1 fruit fly cellular context compared by ENCODE assay signal in genomic region chr2L:8414887-8415883, dm6.
TF ChIP-seq lines count a peak whose summit lies in the region.

Gene CG13398 (minus strand): TSS chr2L:8415256.
Gene Akap200 (plus strand): TSS chr2L:8415690.

TF ChIP-seq in whole organism, embryonic, 481 proteins besides CTCF, POLR2A, EP300 and RAD21 (continued from another document and continues in another):
- TF ChIP-seq Bgb (GFP tag; IDR thresholded peaks at IDR 0.05; lab: Robert Waterston, UW; ENCODE audit: partially characterized antibody) (0 out of 2 replicates have a peak, but pooled peaks have one; percentile 19), chinmo (GFP tag; IDR thresholded peaks at IDR 0.05; lab: Robert Waterston, UW; ENCODE audit: partially characterized antibody) (no peak), ash1 (GFP tag; optimal IDR thresholded peaks at IDR 0.05; lab: Kevin White, UChicago) (no peak), CG4424 (GFP tag; optimal IDR thresholded peaks at IDR 0.05; lab: Kevin White, UChicago) (peak; percentile 46), HmgZ (tag; optimal IDR thresholded peaks at IDR 0.05; lab: Kevin White, UChicago) (no peak), pan (optimal IDR thresholded peaks at IDR 0.05; lab: Kevin White, UChicago) (no peak), pan (GFP tag; optimal IDR thresholded peaks at IDR 0.05 in 1 of 2, IDR thresholded peaks at IDR 0.05 in 1 of 2) (peak in 1 of 2 experiments; percentile 16), pros (GFP tag; optimal IDR thresholded peaks at IDR 0.05; lab: Kevin White, UChicago) (peak; percentile 24), ATbp (GFP tag; optimal IDR thresholded peaks at IDR 0.05; lab: Kevin White, UChicago) (no peak), CG32767 (GFP tag; IDR thresholded peaks at IDR 0.05; lab: Robert Waterston, UW) (no peak; the same call in 1 of the 2 replicates), crol (GFP tag; IDR thresholded peaks at IDR 0.05; lab: Robert Waterston, UW) (peak; percentile 90), sob (GFP tag; IDR thresholded peaks at IDR 0.05; lab: Robert Waterston, UW) (no peak), mirr (GFP tag; optimal IDR thresholded peaks at IDR 0.05; lab: Kevin White, UChicago) (no peak), twi (tag; optimal IDR thresholded peaks at IDR 0.05; lab: Kevin White, UChicago) (no peak), Kr (GFP tag; optimal IDR thresholded peaks at IDR 0.05; lab: Kevin White, UChicago) (peak; percentile 12), CG18476 (GFP tag; optimal IDR thresholded peaks at IDR 0.05; lab: Kevin White, UChicago) (peak; percentile 44), Mad (GFP tag; optimal IDR thresholded peaks at IDR 0.05; lab: Kevin White, UChicago) (no peak), Jarid2 (GFP tag; optimal IDR thresholded peaks at IDR 0.05; lab: Kevin White, UChicago) (no peak), CG4360 (GFP tag; IDR thresholded peaks at IDR 0.05; lab: Robert Waterston, UW) (no peak), Meics (GFP tag; optimal IDR thresholded peaks at IDR 0.05; lab: Kevin White, UChicago) (peak; percentile 3), CG1603 (tag; optimal IDR thresholded peaks at IDR 0.05; lab: Kevin White, UChicago) (peak; percentile 34), CG4730 (GFP tag; IDR thresholded peaks at IDR 0.05; lab: Robert Waterston, UW) (no peak), CG16779 (GFP tag; IDR thresholded peaks at IDR 0.05; lab: Robert Waterston, UW) (no peak), CG7928 (GFP tag; optimal IDR thresholded peaks at IDR 0.05; lab: Kevin White, UChicago) (peak; percentile 55), Taf1 (GFP tag; IDR thresholded peaks at IDR 0.05; lab: Robert Waterston, UW) (no peak), Nf-YC (tag; optimal IDR thresholded peaks at IDR 0.05; lab: Kevin White, UChicago) (no peak), tap (tag; optimal IDR thresholded peaks at IDR 0.05; lab: Kevin White, UChicago) (no peak), CG34224 (GFP tag; IDR thresholded peaks at IDR 0.05; lab: Robert Waterston, UW; ENCODE audit: partially characterized antibody) (no peak), Sin3A (optimal IDR thresholded peaks at IDR 0.05; lab: Kevin White, UChicago) (peak; percentile 46), Blimp-1 (GFP tag; optimal IDR thresholded peaks at IDR 0.05; lab: Kevin White, UChicago) (peak; percentile 1), E2f1 (GFP tag; IDR thresholded peaks at IDR 0.05; lab: Robert Waterston, UW) (no peak), ci (GFP tag; IDR thresholded peaks at IDR 0.05; lab: Robert Waterston, UW) (peak; percentile 49; the same call in 1 of the 3 replicates), CG3847 (GFP tag; IDR thresholded peaks at IDR 0.05; lab: Robert Waterston, UW) (peak; percentile 66), her (GFP tag; optimal IDR thresholded peaks at IDR 0.05; lab: Kevin White, UChicago) (peak; percentile 99), Lim3 (GFP tag; IDR thresholded peaks at IDR 0.05; lab: Robert Waterston, UW) (no peak), Hmx (GFP tag; optimal IDR thresholded peaks at IDR 0.05; lab: Kevin White, UChicago) (no peak), fu2 (GFP tag; optimal IDR thresholded peaks at IDR 0.05; lab: Kevin White, UChicago) (no peak), grn (GFP tag; optimal IDR thresholded peaks at IDR 0.05; lab: Kevin White, UChicago) (peak; percentile 24), CG30431 (GFP tag; optimal IDR thresholded peaks at IDR 0.05; lab: Kevin White, UChicago) (no peak), zen2 (GFP tag; IDR thresholded peaks at IDR 0.05; lab: Robert Waterston, UW; ENCODE audit: partially characterized antibody) (no peak), CG4617 (GFP tag; optimal IDR thresholded peaks at IDR 0.05; lab: Kevin White, UChicago; ENCODE audit: borderline replicate concordance) (peak; percentile 72), MESR4 (GFP tag; optimal IDR thresholded peaks at IDR 0.05; lab: Kevin White, UChicago) (peak; percentile 92), CG15073 (GFP tag; optimal IDR thresholded peaks at IDR 0.05; lab: Kevin White, UChicago) (no peak), Mrtf (GFP tag; IDR thresholded peaks at IDR 0.05; lab: Robert Waterston, UW) (no peak), Xbp1 (GFP tag; optimal IDR thresholded peaks at IDR 0.05; lab: Kevin White, UChicago) (peak; percentile 39), dmrt99B (tag; optimal IDR thresholded peaks at IDR 0.05; lab: Kevin White, UChicago) (no peak), kni (GFP tag; optimal IDR thresholded peaks at IDR 0.05; lab: Kevin White, UChicago) (no peak), chm (GFP tag; IDR thresholded peaks at IDR 0.05; lab: Robert Waterston, UW) (no peak), CG12219 (GFP tag; optimal IDR thresholded peaks at IDR 0.05; lab: Kevin White, UChicago) (no peak), CG13123 (GFP tag; optimal IDR thresholded peaks at IDR 0.05; lab: Kevin White, UChicago) (no peak), Gsc (GFP tag; IDR thresholded peaks at IDR 0.05; lab: Robert Waterston, UW) (no peak), CG11398 (GFP tag; optimal IDR thresholded peaks at IDR 0.05; lab: Kevin White, UChicago) (peak; percentile 20), CG34376 (GFP tag; optimal IDR thresholded peaks at IDR 0.05; lab: Kevin White, UChicago) (no peak), Med (GFP tag; lab: Kevin White, UChicago) (peak; percentile 76), Gug (GFP tag; IDR thresholded peaks at IDR 0.05; lab: Robert Waterston, UW) (no peak), ERR (GFP tag; optimal IDR thresholded peaks at IDR 0.05; lab: Kevin White, UChicago) (no peak), YL-1 (GFP tag; optimal IDR thresholded peaks at IDR 0.05; lab: Kevin White, UChicago) (peak; percentile 17), NK7.1 (GFP tag; optimal IDR thresholded peaks at IDR 0.05; lab: Kevin White, UChicago) (no peak), CG8765 (GFP tag; IDR thresholded peaks at IDR 0.05; lab: Robert Waterston, UW) (no peak), cwo (GFP tag; optimal IDR thresholded peaks at IDR 0.05; lab: Kevin White, UChicago) (no peak), Atf6 (GFP tag; IDR thresholded peaks at IDR 0.05; lab: Robert Waterston, UW) (no peak), CG18599 (GFP tag; optimal IDR thresholded peaks at IDR 0.05; lab: Kevin White, UChicago) (no peak), fd3F (GFP tag; optimal IDR thresholded peaks at IDR 0.05; lab: Kevin White, UChicago) (peak; percentile 5), Dp (GFP tag; optimal IDR thresholded peaks at IDR 0.05; lab: Kevin White, UChicago) (peak; percentile 49), MTF-1 (GFP tag; optimal IDR thresholded peaks at IDR 0.05; lab: Kevin White, UChicago; ENCODE audit: borderline replicate concordance) (peak; percentile 14), CG10209 (GFP tag; optimal IDR thresholded peaks at IDR 0.05; lab: Kevin White, UChicago) (peak; percentile 38), prd (optimal IDR thresholded peaks at IDR 0.05; lab: Kevin White, UChicago) (no peak), prd (GFP tag; IDR thresholded peaks at IDR 0.05; lab: Robert Waterston, UW) (peak; percentile 47; the same call in 1 of the 3 replicates), CG6689 (GFP tag; IDR thresholded peaks at IDR 0.05; lab: Robert Waterston, UW) (0 out of 2 replicates have a peak, but pooled peaks have one; percentile 35), CG13287 (GFP tag; IDR thresholded peaks at IDR 0.05; lab: Robert Waterston, UW; ENCODE audit: partially characterized antibody) (0 out of 2 replicates have a peak, but pooled peaks have one; percentile 15), HLH3B (GFP tag; IDR thresholded peaks at IDR 0.05; lab: Robert Waterston, UW) (no peak), CG5245 (GFP tag; optimal IDR thresholded peaks at IDR 0.05; lab: Kevin White, UChicago) (no peak), ab (GFP tag; optimal IDR thresholded peaks at IDR 0.05; lab: Kevin White, UChicago) (no peak), CG8924 (tag; optimal IDR thresholded peaks at IDR 0.05; lab: Kevin White, UChicago) (peak; percentile 46), lbe (GFP tag; optimal IDR thresholded peaks at IDR 0.05; lab: Kevin White, UChicago) (no peak), caup (GFP tag; optimal IDR thresholded peaks at IDR 0.05; lab: Kevin White, UChicago; ENCODE audit: severe bottlenecking) (peak; percentile 2), zfh2 (GFP tag; optimal IDR thresholded peaks at IDR 0.05; lab: Kevin White, UChicago) (no peak), CG17328 (GFP tag; IDR thresholded peaks at IDR 0.05; lab: Robert Waterston, UW) (no peak), CG15269 (tag; optimal IDR thresholded peaks at IDR 0.05; lab: Kevin White, UChicago) (no peak), CG33213 (GFP tag; optimal IDR thresholded peaks at IDR 0.05; lab: Kevin White, UChicago) (no peak), slou (GFP tag; optimal IDR thresholded peaks at IDR 0.05; lab: Kevin White, UChicago) (no peak), CG8089 (GFP tag; optimal IDR thresholded peaks at IDR 0.05; lab: Kevin White, UChicago) (no peak), tx (GFP tag; optimal IDR thresholded peaks at IDR 0.05; lab: Kevin White, UChicago) (no peak), grau (tag; optimal IDR thresholded peaks at IDR 0.05; lab: Kevin White, UChicago) (peak; percentile 30), CG34422 (GFP tag; IDR thresholded peaks at IDR 0.05; lab: Robert Waterston, UW) (no peak), dm (GFP tag; optimal IDR thresholded peaks at IDR 0.05; lab: Kevin White, UChicago) (no peak), CG9932 (GFP tag; IDR thresholded peaks at IDR 0.05; lab: Robert Waterston, UW) (peak; percentile 55), lilli (GFP tag; optimal IDR thresholded peaks at IDR 0.05; lab: Kevin White, UChicago) (peak; percentile 36), Tbp (GFP tag; optimal IDR thresholded peaks at IDR 0.05; lab: Kevin White, UChicago) (peak; percentile 79), Fer3 (tag; optimal IDR thresholded peaks at IDR 0.05; lab: Kevin White, UChicago) (no peak), hth (optimal IDR thresholded peaks at IDR 0.05; lab: Kevin White, UChicago) (no peak), CG17361 (GFP tag; IDR thresholded peaks at IDR 0.05; lab: Robert Waterston, UW) (peak; percentile 76), dati (GFP tag; IDR thresholded peaks at IDR 0.05; lab: Robert Waterston, UW) (no peak), CG17829 (tag; optimal IDR thresholded peaks at IDR 0.05; lab: Kevin White, UChicago) (peak; percentile 37), Ssrp (tag; optimal IDR thresholded peaks at IDR 0.05; lab: Kevin White, UChicago) (peak; percentile 37), al (GFP tag; IDR thresholded peaks at IDR 0.05; lab: Robert Waterston, UW) (no peak), trh (GFP tag; optimal IDR thresholded peaks at IDR 0.05; lab: Kevin White, UChicago) (no peak), Usf (GFP tag; optimal IDR thresholded peaks at IDR 0.05; lab: Kevin White, UChicago) (peak; percentile 2), chn (GFP tag; optimal IDR thresholded peaks at IDR 0.05; lab: Kevin White, UChicago) (peak; percentile 50), Myb (GFP tag; optimal IDR thresholded peaks at IDR 0.05; lab: Kevin White, UChicago) (peak; percentile 81), row (GFP tag; IDR thresholded peaks at IDR 0.05; lab: Robert Waterston, UW) (peak; percentile 71), Ets65A (GFP tag; lab: Kevin White, UChicago) (no peak), CG2116 (GFP tag; optimal IDR thresholded peaks at IDR 0.05; lab: Kevin White, UChicago) (peak; percentile 27), run (tag; optimal IDR thresholded peaks at IDR 0.05; lab: Kevin White, UChicago) (no peak), ftz-f1 (GFP tag; optimal IDR thresholded peaks at IDR 0.05; lab: Kevin White, UChicago) (no peak), Side (GFP tag; optimal IDR thresholded peaks at IDR 0.05; lab: Kevin White, UChicago) (no peak), cad (GFP tag; optimal IDR thresholded peaks at IDR 0.05; lab: Kevin White, UChicago) (no peak), amos (GFP tag; IDR thresholded peaks at IDR 0.05; lab: Robert Waterston, UW; ENCODE audit: partially characterized antibody) (no peak), Dip2 (GFP tag; IDR thresholded peaks at IDR 0.05; lab: Robert Waterston, UW) (no peak), CG10462 (GFP tag; optimal IDR thresholded peaks at IDR 0.05; lab: Kevin White, UChicago) (no peak), CG15011 (GFP tag; optimal IDR thresholded peaks at IDR 0.05; lab: Kevin White, UChicago) (no peak), HLHmδ (GFP tag; optimal IDR thresholded peaks at IDR 0.05; lab: Kevin White, UChicago) (peak; percentile 67), bsh (GFP tag; optimal IDR thresholded peaks at IDR 0.05; lab: Kevin White, UChicago) (no peak), gfzf (GFP tag; optimal IDR thresholded peaks at IDR 0.05; lab: Kevin White, UChicago) (peak; percentile 80), bigmax (GFP tag; optimal IDR thresholded peaks at IDR 0.05; lab: Kevin White, UChicago) (no peak), hkb (optimal IDR thresholded peaks at IDR 0.05; lab: Kevin White, UChicago) (no peak), hkb (GFP tag; IDR thresholded peaks at IDR 0.05; lab: Robert Waterston, UW) (no peak), CG10565 (GFP tag; optimal IDR thresholded peaks at IDR 0.05; lab: Kevin White, UChicago) (no peak), Atf-2 (GFP tag; optimal IDR thresholded peaks at IDR 0.05; lab: Kevin White, UChicago) (no peak), CG3163 (GFP tag; optimal IDR thresholded peaks at IDR 0.05; lab: Kevin White, UChicago) (no peak), pita (GFP tag; optimal IDR thresholded peaks at IDR 0.05; lab: Kevin White, UChicago) (no peak), Ets97D (GFP tag; optimal IDR thresholded peaks at IDR 0.05; lab: Kevin White, UChicago) (peak; percentile 36), CG13296 (GFP tag; optimal IDR thresholded peaks at IDR 0.05; lab: Kevin White, UChicago) (no peak), cg (GFP tag; optimal IDR thresholded peaks at IDR 0.05; lab: Kevin White, UChicago) (no peak), Sox100B (GFP tag; optimal IDR thresholded peaks at IDR 0.05; lab: Kevin White, UChicago) (peak; percentile 44), Aef1 (GFP tag; IDR thresholded peaks at IDR 0.05; lab: Robert Waterston, UW) (no peak), Lhr (GFP tag; optimal IDR thresholded peaks at IDR 0.05; lab: Kevin White, UChicago) (peak; percentile 8), tna (GFP tag; IDR thresholded peaks at IDR 0.05; lab: Robert Waterston, UW; ENCODE audit: partially characterized antibody) (no peak), so (GFP tag; IDR thresholded peaks at IDR 0.05; lab: Robert Waterston, UW) (no peak), CG12104 (GFP tag; optimal IDR thresholded peaks at IDR 0.05; lab: Kevin White, UChicago) (peak; percentile 14), CG6654 (GFP tag; optimal IDR thresholded peaks at IDR 0.05; lab: Kevin White, UChicago) (no peak), CG2712 (tag; optimal IDR thresholded peaks at IDR 0.05; lab: Kevin White, UChicago) (peak; percentile 56), CG17568 (GFP tag; optimal IDR thresholded peaks at IDR 0.05; lab: Kevin White, UChicago) (no peak), Adf1 (GFP tag; IDR thresholded peaks at IDR 0.05; lab: Robert Waterston, UW) (no peak), slbo (GFP tag; IDR thresholded peaks at IDR 0.05; lab: Robert Waterston, UW) (peak; percentile 41; the same call in 1 of the 2 replicates), MBD-R2 (GFP tag; IDR thresholded peaks at IDR 0.05; lab: Robert Waterston, UW) (peak; percentile 58)
